Fruit fly (Drosophila melanogaster) whole organism, pupa: ENCODE data around the gene CG43153.

ENCODE experiments used
- CG10348 ChIP-seq: fragments of 200-800 bp; sonication (Bioruptor generic); IDR thresholded peaks from 2 replicates; pipeline ENCODE4 v1.3.6; 2022; ENCODE audit warnings: missing biosample characterization, missing genetic modification characterization
- CG12605 ChIP-seq: fragments of 200-800 bp; sonication (Bioruptor generic); IDR thresholded peaks from 2 replicates; pipeline ENCODE4 v1.3.6; 2022; ENCODE audit warnings: missing biosample characterization, missing genetic modification characterization
- CG13204 ChIP-seq: fragments of 200-800 bp; sonication (Bioruptor generic); optimal IDR thresholded peaks from 2 replicates; lab custom pipeline; 2018; ENCODE audit warnings: missing biosample characterization, mild to moderate bottlenecking, missing genetic modification characterization, moderate library complexity
- CG14655 ChIP-seq: fragments of 200-800 bp; sonication (Bioruptor generic); optimal IDR thresholded peaks from 3 replicates; lab custom pipeline; 2017; ENCODE audit warnings: mild to moderate bottlenecking, missing biosample characterization, missing genetic modification reagents, missing genetic modification characterization
- CG4496 ChIP-seq: fragments of 200-800 bp; sonication (Bioruptor generic); IDR thresholded peaks from 3 replicates; pipeline ENCODE4 v1.3.6; 2022; ENCODE audit warnings: missing biosample characterization, missing genetic modification characterization
- CG8159 ChIP-seq: fragments of 200-800 bp; sonication (Bioruptor generic); optimal IDR thresholded peaks from 3 replicates; lab custom pipeline; 2018; ENCODE audit warnings: missing biosample characterization, mild to moderate bottlenecking, missing genetic modification characterization, moderate library complexity
- CG8301 ChIP-seq: fragments of 200-800 bp; sonication (Bioruptor generic); optimal IDR thresholded peaks from 2 replicates; lab custom pipeline; 2018; ENCODE audit warnings: missing biosample characterization, mild to moderate bottlenecking, missing genetic modification characterization
- CG9948 ChIP-seq: fragments of 200-800 bp; sonication (Bioruptor generic); optimal IDR thresholded peaks from 2 replicates; lab custom pipeline; 2018; ENCODE audit warnings: missing biosample characterization, mild to moderate bottlenecking, missing genetic modification characterization, moderate library complexity
- D1 ChIP-seq: fragments of 200-800 bp; sonication (Bioruptor generic); optimal IDR thresholded peaks from 2 replicates; lab custom pipeline; 2018; ENCODE audit warnings: missing biosample characterization, mild to moderate bottlenecking, missing genetic modification characterization, moderate library complexity
- EcR ChIP-seq: fragments of 200-800 bp; sonication (Bioruptor generic); optimal IDR thresholded peaks from 3 replicates; lab custom pipeline; 2019; ENCODE audit warnings: missing biosample characterization, missing genetic modification characterization, mild to moderate bottlenecking, moderate library complexity, missing genetic modification reagents
- Ets98B ChIP-seq: fragments of 200-800 bp; sonication (Bioruptor generic); IDR thresholded peaks from 2 replicates; pipeline ENCODE4 v1.3.6; 2022; ENCODE audit warnings: missing biosample characterization, missing genetic modification characterization
- Snoo ChIP-seq: fragments of 200-800 bp; sonication (Bioruptor generic); optimal IDR thresholded peaks from 3 replicates; lab custom pipeline; 2017; ENCODE audit warnings: missing biosample characterization, mild to moderate bottlenecking, missing genetic modification characterization, inconsistent platforms
- fd96Ca ChIP-seq: fragments of 200-800 bp; sonication (Bioruptor generic); IDR thresholded peaks from 3 replicates; pipeline ENCODE4 v1.3.6; 2022; ENCODE audit warnings: missing biosample characterization, missing genetic modification characterization
- gl ChIP-seq: fragments of 200-800 bp; sonication (Bioruptor generic); optimal IDR thresholded peaks from 2 replicates; lab custom pipeline; 2018; ENCODE audit warnings: missing biosample characterization, mild to moderate bottlenecking, missing genetic modification characterization

DNA sequence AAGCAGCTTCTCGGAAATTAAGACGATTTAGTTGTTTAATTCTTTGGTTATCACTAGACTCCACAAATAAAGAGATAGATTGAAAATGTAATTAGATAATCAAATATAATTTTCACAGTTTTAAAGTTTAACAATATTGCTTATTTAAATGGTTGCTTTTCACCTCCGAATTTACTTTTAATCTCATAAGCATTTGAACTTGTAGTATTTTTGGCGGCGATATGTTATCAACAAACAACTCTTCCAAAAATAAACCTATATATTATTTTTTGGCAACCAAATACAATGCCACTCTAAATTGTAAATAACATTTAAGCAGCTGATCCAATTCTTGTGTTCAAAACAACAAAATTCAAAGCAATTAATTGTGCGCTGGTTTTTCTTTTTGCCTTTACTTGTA is 38.2 kb downstream of the CG43153 start, which contains the start of the genes CG43355 and sala:
- TF ChIP-seq CG9948 (tag; lab: Kevin White, UChicago) (no peak), CG13204 (GFP tag; lab: Kevin White, UChicago) (no peak), CG12605 (no peak), Snoo (tag; lab: Kevin White, UChicago) (no peak), gl (no peak), EcR (no peak), CG4496 (GFP tag; lab: Robert Waterston, UW) (no peak), fd96Ca (GFP tag; lab: Robert Waterston, UW) (no peak), D1 (tag; lab: Kevin White, UChicago) (no peak), CG8159 (tag; lab: Kevin White, UChicago) (no peak), CG14655 (no peak), CG8301 (tag; lab: Kevin White, UChicago) (no peak), CG10348 (GFP tag; lab: Robert Waterston, UW) (no peak), Ets98B (GFP tag; lab: Robert Waterston, UW) (no peak)
